Worm (Caenorhabditis elegans): Measurements from ENCODE around the gene skr-8.

- no peak for TF ChIP-seq F13H6.1 (tag; optimal IDR thresholded peaks at IDR 0.05)
- TF ChIP-seq mdl-1 (tag; optimal IDR thresholded peaks at IDR 0.05) = no peak
- TF ChIP-seq ztf-4 (tag; optimal IDR thresholded peaks at IDR 0.05) = no peak
- no peak for TF ChIP-seq nhr-77 (tag; optimal IDR thresholded peaks at IDR 0.05)
- TF ChIP-seq lin-13 (GFP tag; optimal IDR thresholded peaks at IDR 0.05) = no peak
- no peak for TF ChIP-seq ztf-11 (tag; optimal IDR thresholded peaks at IDR 0.05)
Observed at ce11 chrIV:17189193-17189592, 23.6 kb upstream of the skr-8 start.

Data from whole organism, L2 larva.